Fruit fly (Drosophila melanogaster): ENCODE data around the gene strat.

The strat gene

DNA sequence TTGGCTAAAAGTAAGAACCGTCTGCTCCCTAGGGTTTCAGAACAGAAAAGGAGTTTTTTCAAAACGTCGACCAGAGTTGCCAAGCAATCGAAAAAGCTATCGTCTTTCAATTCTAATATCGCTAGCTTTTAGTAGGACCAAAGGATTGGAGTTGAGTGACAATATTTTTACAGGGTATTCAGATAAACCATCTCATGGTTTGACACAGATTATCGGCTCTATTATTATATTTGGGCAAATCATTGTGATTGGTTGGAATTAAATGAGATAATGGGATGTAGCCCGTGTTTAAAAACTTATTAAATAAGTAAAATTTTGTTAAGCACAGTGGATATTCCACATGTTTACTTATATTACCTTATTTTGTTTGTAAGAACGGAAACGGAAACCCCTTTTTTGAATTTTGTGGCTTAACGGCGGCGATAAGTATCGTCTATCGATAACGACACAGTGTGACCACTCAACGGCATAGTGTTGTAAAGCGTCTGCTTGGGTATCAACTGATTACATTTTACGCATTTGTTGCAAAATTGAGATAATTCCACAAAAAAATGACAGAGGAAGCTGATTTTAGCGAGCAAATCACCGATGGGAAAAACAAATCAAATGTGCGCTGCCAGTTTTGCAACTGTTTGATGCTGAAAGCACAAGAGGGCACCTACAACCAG lies at the start of gene strat, which contains the start of gene mtsh (continued):
- peak; percentile 43 for TF ChIP-seq HLH54F (GFP tag; optimal IDR thresholded peaks at IDR 0.05)
- no peak; the same call in 1 of the 2 replicates for TF ChIP-seq H2.0 (GFP tag; IDR thresholded peaks at IDR 0.05)
- TF ChIP-seq CG2120 (GFP tag; optimal IDR thresholded peaks at IDR 0.05), result peak; percentile 59
- peak; percentile 48 for TF ChIP-seq CoRest (tag; optimal IDR thresholded peaks at IDR 0.05)
- TF ChIP-seq gem (tag; optimal IDR thresholded peaks at IDR 0.05), result no peak
- no peak for TF ChIP-seq pros (GFP tag; optimal IDR thresholded peaks at IDR 0.05)
- TF ChIP-seq GATAe (GFP tag; conservative IDR thresholded peaks at IDR 0.05), result peak; percentile 63; the same call in 1 of the 2 replicates
- TF ChIP-seq Hr3 (GFP tag; optimal IDR thresholded peaks at IDR 0.05), result no peak
- peak; percentile 13 for TF ChIP-seq cato (GFP tag; optimal IDR thresholded peaks at IDR 0.05; ENCODE audit: borderline replicate concordance)
- TF ChIP-seq CG16779 (GFP tag; IDR thresholded peaks at IDR 0.05), result no peak
- peak; percentile 56; the same call in 2 of the 3 replicates for TF ChIP-seq ase (GFP tag; IDR thresholded peaks at IDR 0.05)
- TF ChIP-seq amos (GFP tag; IDR thresholded peaks at IDR 0.05; ENCODE audit: partially characterized antibody), result no peak; the same call in 1 of the 2 replicates
- TF ChIP-seq zf30C (GFP tag; optimal IDR thresholded peaks at IDR 0.05), result no peak
- TF ChIP-seq CG32532 (GFP tag; IDR thresholded peaks at IDR 0.05), result peak; percentile 52
- peak; percentile 39 for TF ChIP-seq CG8281 (tag; optimal IDR thresholded peaks at IDR 0.05)
- peak; percentile 45 for TF ChIP-seq Mad (GFP tag; optimal IDR thresholded peaks at IDR 0.05)
- TF ChIP-seq Myb (GFP tag; optimal IDR thresholded peaks at IDR 0.05), result peak; percentile 74
- peak; percentile 40 for TF ChIP-seq CG10654 (GFP tag; optimal IDR thresholded peaks at IDR 0.05)
- TF ChIP-seq NC2α (GFP tag; optimal IDR thresholded peaks at IDR 0.05), result no peak
- TF ChIP-seq CG10321 (GFP tag; IDR thresholded peaks at IDR 0.05), result no peak
- TF ChIP-seq sc (optimal IDR thresholded peaks at IDR 0.05), result no peak
- TF ChIP-seq sc (GFP tag; optimal IDR thresholded peaks at IDR 0.05), result no peak
- TF ChIP-seq dmrt99B (tag; optimal IDR thresholded peaks at IDR 0.05), result no peak
- TF ChIP-seq Sox102F (GFP tag; optimal IDR thresholded peaks at IDR 0.05), result no peak
- 0 out of 2 replicates have a peak, but pooled peaks have one; percentile 23 for TF ChIP-seq CG4404 (GFP tag; IDR thresholded peaks at IDR 0.05)
- TF ChIP-seq Bdp1 (GFP tag; optimal IDR thresholded peaks at IDR 0.05), result no peak
- TF ChIP-seq chinmo (GFP tag; IDR thresholded peaks at IDR 0.05; ENCODE audit: partially characterized antibody), result peak; percentile 88; the same call in 3 of the 4 replicates
- TF ChIP-seq fru (optimal IDR thresholded peaks at IDR 0.05), result no peak
- TF ChIP-seq CG6654 (GFP tag; optimal IDR thresholded peaks at IDR 0.05), result no peak
- TF ChIP-seq pb (GFP tag; optimal IDR thresholded peaks at IDR 0.05), result peak; percentile 37
- TF ChIP-seq CG11456 (GFP tag; IDR thresholded peaks at IDR 0.05), result peak; percentile 59; the same call in 2 of the 3 replicates
- 0 out of 3 replicates have a peak, but pooled peaks have one; percentile 35 for TF ChIP-seq gce (GFP tag; IDR thresholded peaks at IDR 0.05)
- TF ChIP-seq hb (GFP tag; IDR thresholded peaks at IDR 0.05; ENCODE audit: partially characterized antibody), result no peak
- peak; percentile 54; the same call in 1 of the 2 replicates for TF ChIP-seq nerfin-2 (GFP tag; IDR thresholded peaks at IDR 0.05; ENCODE audit: partially characterized antibody)
- no peak for TF ChIP-seq CG30431 (GFP tag; optimal IDR thresholded peaks at IDR 0.05)
- no peak for TF ChIP-seq Dfd (GFP tag; optimal IDR thresholded peaks at IDR 0.05)
- no peak for TF ChIP-seq CG7357 (GFP tag; IDR thresholded peaks at IDR 0.05)
- TF ChIP-seq ind (GFP tag; optimal IDR thresholded peaks at IDR 0.05), result peak; percentile 40
- peak; percentile 48 for TF ChIP-seq HLHmδ (GFP tag; optimal IDR thresholded peaks at IDR 0.05)
- peak; percentile 9; the same call in 1 of the 2 replicates for TF ChIP-seq CG14014 (GFP tag; IDR thresholded peaks at IDR 0.05)
- peak; percentile 60 for TF ChIP-seq CG18262 (tag; optimal IDR thresholded peaks at IDR 0.05)
- TF ChIP-seq Poxn (GFP tag; IDR thresholded peaks at IDR 0.05), result no peak
- peak; percentile 84 for TF ChIP-seq CG7987 (GFP tag; optimal IDR thresholded peaks at IDR 0.05)
- peak; percentile 57; the same call in 1 of the 2 replicates for TF ChIP-seq Atf6 (GFP tag; IDR thresholded peaks at IDR 0.05)
- no peak for TF ChIP-seq Lim3 (GFP tag; IDR thresholded peaks at IDR 0.05)
- TF ChIP-seq CG17802 (tag; optimal IDR thresholded peaks at IDR 0.05), result peak; percentile 48
- peak; percentile 22 for TF ChIP-seq CG8359 (GFP tag; optimal IDR thresholded peaks at IDR 0.05; ENCODE audit: borderline replicate concordance)
- TF ChIP-seq CG18619 (GFP tag; optimal IDR thresholded peaks at IDR 0.05), result peak; percentile 31
- TF ChIP-seq ci (GFP tag; IDR thresholded peaks at IDR 0.05), result peak; percentile 89
- no peak for TF ChIP-seq kay (GFP tag; optimal IDR thresholded peaks at IDR 0.05)

Data from whole organism, embryonic.